Fruit fly (Drosophila melanogaster) whole organism, adult: ENCODE measurements around the gene asun.
A peak's percentile ranks its signal among the peaks of the same experiment; 100 is the strongest.

Experiments
- CG14711 ChIP-seq: fragments of 200-800 bp; sonication (Bioruptor generic); optimal IDR thresholded peaks from 2 replicates; lab custom pipeline; 2018; ENCODE audit warnings: missing biosample characterization, mild to moderate bottlenecking, missing genetic modification characterization, moderate library complexity
- CG1620 ChIP-seq: fragments of 200-800 bp; sonication (Bioruptor generic); optimal IDR thresholded peaks from 2 replicates; lab custom pipeline; 2016; ENCODE audit warnings: missing biosample characterization, missing genetic modification characterization
- CG7045 ChIP-seq: fragments of 200-800 bp; sonication (Bioruptor generic); optimal IDR thresholded peaks from 2 replicates; lab custom pipeline; 2017; ENCODE audit warnings: missing biosample characterization, mild to moderate bottlenecking, missing genetic modification characterization
- Hr96 ChIP-seq: fragments of 200-800 bp; sonication (Bioruptor generic); optimal IDR thresholded peaks from 2 replicates; lab custom pipeline; 2016; ENCODE audit warnings: missing biosample characterization, missing genetic modification characterization
- bab1 ChIP-seq: fragments of 200-800 bp; sonication (Bioruptor generic); optimal IDR thresholded peaks from 3 replicates; lab custom pipeline; 2019; ENCODE audit warnings: missing biosample characterization, mild to moderate bottlenecking, missing genetic modification characterization, moderate library complexity
- cic ChIP-seq: fragments of 200-800 bp; sonication (Bioruptor generic); optimal IDR thresholded peaks from 2 replicates; lab custom pipeline; 2017; ENCODE audit warnings: missing biosample characterization, mild to moderate bottlenecking, missing genetic modification characterization, moderate library complexity
- kay ChIP-seq: fragments of 200-800 bp; sonication (Bioruptor generic); peaks from one replicate; lab custom pipeline; 2016; ENCODE audit warnings: missing biosample characterization, missing genetic modification characterization, borderline replicate concordance
- tj ChIP-seq: fragments of 200-800 bp; sonication (Bioruptor generic); optimal IDR thresholded peaks from 3 replicates; lab custom pipeline; 2017; ENCODE audit warnings: missing biosample characterization, mild to moderate bottlenecking, missing genetic modification characterization, moderate library complexity
- toe ChIP-seq: fragments of 200-800 bp; sonication (Bioruptor generic); optimal IDR thresholded peaks from 2 replicates; lab custom pipeline; 2016; ENCODE audit warnings: missing biosample characterization, missing genetic modification characterization

dm6 chr3R:16225760-16226159, 38.3 kb upstream of the asun start:
- TF ChIP-seq toe (GFP tag; lab: Kevin White, UChicago) (no peak), CG1620 (no peak), CG14711 (tag; lab: Kevin White, UChicago) (peak; percentile 85), kay (no peak), cic (GFP tag; lab: Kevin White, UChicago) (no peak), CG7045 (peak; percentile 1), tj (GFP tag; lab: Kevin White, UChicago) (no peak), Hr96 (no peak), bab1 (GFP tag; lab: Kevin White, UChicago) (no peak)
